Worm (Caenorhabditis elegans): ENCODE measurements around the gene C03H5.5.

DNA sequence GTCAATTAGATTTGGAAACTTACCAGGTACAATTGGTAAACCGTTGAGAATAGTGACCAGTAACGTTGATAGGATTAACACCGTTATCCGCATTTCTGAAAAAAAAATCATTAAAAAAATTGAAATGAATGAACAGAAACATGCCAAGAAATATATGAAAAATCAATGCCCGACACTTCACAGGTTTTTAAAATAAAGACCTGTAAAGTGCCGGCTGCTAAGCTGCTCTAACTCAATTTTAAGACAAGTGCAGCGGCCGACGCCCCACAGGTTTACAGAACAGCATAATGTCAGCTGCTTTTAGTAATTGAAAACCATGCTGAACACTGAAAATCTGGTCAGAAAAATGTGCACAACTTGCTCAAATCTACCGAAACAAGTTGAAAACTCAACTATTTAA, 52.7 kb downstream of the C03H5.5 start, which contains the start of gene cbn-1:
- TF ChIP-seq ama-1 (optimal IDR thresholded peaks at IDR 0.05) (no peak), pqm-1 (tag; optimal IDR thresholded peaks at IDR 0.05) (no peak), unc-3 (GFP tag; conservative IDR thresholded peaks at IDR 0.05) (no peak), unc-3 (tag; optimal IDR thresholded peaks at IDR 0.05) (no peak), sox-4 (tag; optimal IDR thresholded peaks at IDR 0.05) (no peak), Y22D7AL.16 (tag; optimal IDR thresholded peaks at IDR 0.05) (no peak)
